Fruit fly (Drosophila melanogaster): ENCODE data around the gene CG5577.

The CG5577 gene

dm6 chr3L:17849517-17849916 lies 8.3 kb upstream of the CG5577 start, which contains the start of gene TrpRS-m (continued):
- TF ChIP-seq CG11247 (GFP tag; IDR thresholded peaks at IDR 0.05) (no peak), CG14965 (GFP tag; optimal IDR thresholded peaks at IDR 0.05; ENCODE audit: borderline replicate concordance) (no peak), Stat92E (GFP tag; optimal IDR thresholded peaks at IDR 0.05) (no peak), crp (GFP tag; optimal IDR thresholded peaks at IDR 0.05) (peak; percentile 18 to 85), PHDP (tag; optimal IDR thresholded peaks at IDR 0.05) (peak; percentile 1), MESR4 (GFP tag; optimal IDR thresholded peaks at IDR 0.05) (peak; percentile 19), exex (tag; optimal IDR thresholded peaks at IDR 0.05) (no peak), CG11560 (tag; IDR thresholded peaks at IDR 0.05) (no peak), CG10209 (GFP tag; optimal IDR thresholded peaks at IDR 0.05) (no peak), CG11695 (GFP tag; IDR thresholded peaks at IDR 0.05) (no peak), kah (GFP tag; optimal IDR thresholded peaks at IDR 0.05) (peak; percentile 8), row (GFP tag; IDR thresholded peaks at IDR 0.05) (peak; percentile 84), CG3995 (GFP tag; optimal IDR thresholded peaks at IDR 0.05) (peak; percentile 29), Blimp-1 (GFP tag; optimal IDR thresholded peaks at IDR 0.05) (no peak), CG13424 (tag; optimal IDR thresholded peaks at IDR 0.05) (no peak), Abd-B (GFP tag; optimal IDR thresholded peaks at IDR 0.05) (no peak), fd64A (GFP tag; optimal IDR thresholded peaks at IDR 0.05) (no peak), phol (tag; optimal IDR thresholded peaks at IDR 0.05) (peak; percentile 23), CG14710 (tag; optimal IDR thresholded peaks at IDR 0.05) (peak; percentile 4), pzg (GFP tag; optimal IDR thresholded peaks at IDR 0.05) (peak; percentile 33), trem (tag; optimal IDR thresholded peaks at IDR 0.05) (peak; percentile 7), tup (GFP tag; optimal IDR thresholded peaks at IDR 0.05) (no peak), stwl (tag; optimal IDR thresholded peaks at IDR 0.05) (peak; percentile 56), kay (GFP tag; optimal IDR thresholded peaks at IDR 0.05) (no peak), cato (GFP tag; optimal IDR thresholded peaks at IDR 0.05; ENCODE audit: borderline replicate concordance) (no peak), CG34376 (GFP tag; optimal IDR thresholded peaks at IDR 0.05) (no peak), CG10959 (GFP tag; IDR thresholded peaks at IDR 0.05) (no peak), h (optimal IDR thresholded peaks at IDR 0.05) (no peak), lilli (GFP tag; optimal IDR thresholded peaks at IDR 0.05) (no peak), Sry-β (GFP tag; optimal IDR thresholded peaks at IDR 0.05) (peak; percentile 92), Vsx1 (GFP tag; optimal IDR thresholded peaks at IDR 0.05) (no peak), CG2116 (GFP tag; optimal IDR thresholded peaks at IDR 0.05) (peak; percentile 14), CG12659 (GFP tag; optimal IDR thresholded peaks at IDR 0.05) (peak; percentile 5), Trl (optimal IDR thresholded peaks at IDR 0.05) (no peak), Trl (GFP tag; optimal IDR thresholded peaks at IDR 0.05) (no peak), CG15269 (tag; optimal IDR thresholded peaks at IDR 0.05) (peak; percentile 6), grau (tag; optimal IDR thresholded peaks at IDR 0.05) (peak; percentile 30), CG4617 (GFP tag; optimal IDR thresholded peaks at IDR 0.05; ENCODE audit: borderline replicate concordance) (peak; percentile 1), sima (GFP tag; optimal IDR thresholded peaks at IDR 0.05) (no peak), vfl (GFP tag; optimal IDR thresholded peaks at IDR 0.05) (no peak), CG16815 (GFP tag; optimal IDR thresholded peaks at IDR 0.05) (no peak), CG11398 (GFP tag; optimal IDR thresholded peaks at IDR 0.05) (no peak), CG4854 (GFP tag; optimal IDR thresholded peaks at IDR 0.05) (no peak), da (GFP tag; optimal IDR thresholded peaks at IDR 0.05) (no peak)

All from whole organism, embryonic.